Fruit fly (Drosophila melanogaster) whole organism, adult: ENCODE data around the gene CG12310.

ENCODE experiments used
- CG11617 ChIP-seq: fragments of 200-800 bp; sonication (Bioruptor generic); optimal IDR thresholded peaks from 2 replicates; lab custom pipeline; 2017; ENCODE audit warnings: mild to moderate bottlenecking, missing biosample characterization, missing genetic modification reagents, missing genetic modification characterization
- CG12768 ChIP-seq: fragments of 200-800 bp; sonication (Bioruptor generic); optimal IDR thresholded peaks from 2 replicates; lab custom pipeline; 2017; ENCODE audit warnings: missing biosample characterization, missing genetic modification characterization, mild to moderate bottlenecking, moderate library complexity, missing genetic modification reagents
- CG14711 ChIP-seq: fragments of 200-800 bp; sonication (Bioruptor generic); optimal IDR thresholded peaks from 2 replicates; lab custom pipeline; 2018; ENCODE audit warnings: missing biosample characterization, mild to moderate bottlenecking, missing genetic modification characterization, moderate library complexity
- CG1620 ChIP-seq: fragments of 200-800 bp; sonication (Bioruptor generic); optimal IDR thresholded peaks from 2 replicates; lab custom pipeline; 2016; ENCODE audit warnings: missing biosample characterization, missing genetic modification characterization
- CG33017 ChIP-seq: fragments of 200-800 bp; sonication (Bioruptor generic); optimal IDR thresholded peaks from 2 replicates; lab custom pipeline; 2018; ENCODE audit warnings: missing biosample characterization, mild to moderate bottlenecking, missing genetic modification characterization, moderate library complexity
- CG5204 ChIP-seq: fragments of 200-800 bp; sonication (Bioruptor generic); optimal IDR thresholded peaks from 2 replicates; lab custom pipeline; 2016; ENCODE audit warnings: missing biosample characterization, missing genetic modification characterization
- CG7045 ChIP-seq: fragments of 200-800 bp; sonication (Bioruptor generic); optimal IDR thresholded peaks from 2 replicates; lab custom pipeline; 2017; ENCODE audit warnings: missing biosample characterization, mild to moderate bottlenecking, missing genetic modification characterization
- CG7101 ChIP-seq: fragments of 200-800 bp; sonication (Bioruptor generic); optimal IDR thresholded peaks from 2 replicates; lab custom pipeline; 2018; ENCODE audit warnings: missing biosample characterization, mild to moderate bottlenecking, missing genetic modification characterization, moderate library complexity
- Clk ChIP-seq: fragments of 200-800 bp; sonication (Bioruptor generic); optimal IDR thresholded peaks from 2 replicates; lab custom pipeline; 2017; ENCODE audit warnings: missing biosample characterization, missing genetic modification characterization
- Crg-1 ChIP-seq: fragments of 200-800 bp; sonication (Bioruptor generic); optimal IDR thresholded peaks from 2 replicates; lab custom pipeline; 2016; ENCODE audit warnings: missing biosample characterization, missing genetic modification characterization
- Hr96 ChIP-seq: fragments of 200-800 bp; sonication (Bioruptor generic); optimal IDR thresholded peaks from 2 replicates; lab custom pipeline; 2016; ENCODE audit warnings: missing biosample characterization, missing genetic modification characterization
- Mnt ChIP-seq: fragments of 200-800 bp; sonication (Bioruptor generic); optimal IDR thresholded peaks from 2 replicates; lab custom pipeline; 2016; ENCODE audit warnings: missing biosample characterization, mild to moderate bottlenecking, missing genetic modification characterization
- bab1 ChIP-seq: fragments of 200-800 bp; sonication (Bioruptor generic); optimal IDR thresholded peaks from 3 replicates; lab custom pipeline; 2019; ENCODE audit warnings: missing biosample characterization, mild to moderate bottlenecking, missing genetic modification characterization, moderate library complexity
- cic ChIP-seq: fragments of 200-800 bp; sonication (Bioruptor generic); optimal IDR thresholded peaks from 2 replicates; lab custom pipeline; 2017; ENCODE audit warnings: missing biosample characterization, mild to moderate bottlenecking, missing genetic modification characterization, moderate library complexity
- cnc ChIP-seq, 2 experiments: fragments of >200 bp; optimal IDR thresholded peaks; 2 replicates each; lab custom pipeline; 2017
- kay ChIP-seq: fragments of 200-800 bp; sonication (Bioruptor generic); peaks from one replicate; lab custom pipeline; 2016; ENCODE audit warnings: missing biosample characterization, missing genetic modification characterization, borderline replicate concordance
- ovo ChIP-seq: fragments of 200-800 bp; sonication (Bioruptor generic); optimal IDR thresholded peaks from 2 replicates; lab custom pipeline; 2016; ENCODE audit warnings: missing biosample characterization, missing genetic modification characterization
- pad ChIP-seq: fragments of 200-800 bp; sonication (Bioruptor generic); optimal IDR thresholded peaks from 3 replicates; lab custom pipeline; 2017; ENCODE audit warnings: missing biosample characterization, missing genetic modification characterization, mild to moderate bottlenecking, moderate library complexity, missing genetic modification reagents
- tj ChIP-seq: fragments of 200-800 bp; sonication (Bioruptor generic); optimal IDR thresholded peaks from 3 replicates; lab custom pipeline; 2017; ENCODE audit warnings: missing biosample characterization, mild to moderate bottlenecking, missing genetic modification characterization, moderate library complexity
- toe ChIP-seq: fragments of 200-800 bp; sonication (Bioruptor generic); optimal IDR thresholded peaks from 2 replicates; lab custom pipeline; 2016; ENCODE audit warnings: missing biosample characterization, missing genetic modification characterization

The CG12310 gene

DNA sequence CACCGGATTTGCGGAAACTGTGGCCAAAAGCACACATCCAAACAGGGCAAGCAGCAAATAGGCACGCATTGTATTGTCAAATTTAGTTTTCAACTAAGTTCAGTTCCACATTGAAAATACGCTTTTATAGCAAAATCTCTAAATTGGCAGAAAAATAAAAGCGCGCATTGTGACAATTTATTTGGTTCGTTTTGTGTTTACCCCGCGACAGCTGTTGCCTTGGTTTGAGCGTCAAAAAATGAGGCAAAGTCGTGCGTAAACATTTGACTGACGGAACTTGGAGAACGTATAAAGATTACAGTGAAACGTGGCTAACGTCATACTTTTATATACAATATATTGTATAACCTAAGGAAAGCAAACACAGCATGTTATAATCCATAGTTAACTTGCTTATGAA lies 3.4 kb upstream of the CG12310 start, which contains the start of gene CG18649:
TSS of gene CG18649 (minus strand) at position 101 of the 400 bp plus-strand sequence.
- TF ChIP-seq CG14711 (tag; lab: Kevin White, UChicago) (no peak), CG12768 (GFP tag; lab: Kevin White, UChicago) (no peak), toe (GFP tag; lab: Kevin White, UChicago) (no peak), Clk (GFP tag; lab: Kevin White, UChicago) (no peak), CG1620 (no peak), tj (GFP tag; lab: Kevin White, UChicago) (no peak), Crg-1 (GFP tag; lab: Kevin White, UChicago) (no peak), bab1 (GFP tag; lab: Kevin White, UChicago) (no peak), Mnt (GFP tag; lab: Kevin White, UChicago) (no peak), CG11617 (GFP tag; lab: Kevin White, UChicago) (no peak), ovo (GFP tag; lab: Kevin White, UChicago) (no peak), CG7045 (GFP tag; lab: Kevin White, UChicago) (no peak), Hr96 (GFP tag; lab: Kevin White, UChicago) (no peak), kay (GFP tag; lab: Kevin White, UChicago) (no peak), CG5204 (no peak)

- TF ChIP-seq toe (GFP tag; lab: Kevin White, UChicago) (no peak), cic (GFP tag; lab: Kevin White, UChicago) (no peak), ovo (GFP tag; lab: Kevin White, UChicago) (no peak), CG5204 (no peak), CG33017 (no peak), pad (no peak), CG12768 (GFP tag; lab: Kevin White, UChicago) (no peak)
These were observed 2.6 kb upstream of the CG12310 start, which contains the start of gene CG43680 for dm6 chr3L:15053251-15053650. Gene CG43680 (minus strand): TSS chr3L:15053351.

DNA sequence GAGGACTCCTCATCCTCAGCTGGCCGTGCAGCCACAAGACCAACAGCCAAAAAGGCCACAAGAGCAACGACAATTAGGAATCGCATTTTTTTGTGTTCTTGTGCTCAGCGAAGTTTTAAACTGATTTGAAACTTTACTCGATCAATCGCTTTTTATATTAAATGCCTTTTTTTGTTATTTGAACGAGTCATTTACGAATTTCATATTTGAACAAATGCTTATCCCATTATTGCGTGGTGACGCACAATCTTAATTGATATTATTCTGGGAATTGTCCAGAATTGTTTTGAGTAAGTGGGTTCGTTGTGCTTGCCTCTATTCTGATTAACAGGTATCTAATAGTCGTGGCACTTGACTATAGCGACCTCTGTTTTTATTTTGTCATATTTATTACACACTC lies 1.8 kb upstream of the CG12310 start, which contains the start of gene CG13461:
TSS of gene CG13461 (minus strand) at position 101 of the 400 bp plus-strand sequence.
- TF ChIP-seq CG12768 (GFP tag; lab: Kevin White, UChicago) (no peak), Mnt (GFP tag; lab: Kevin White, UChicago) (no peak), CG11617 (GFP tag; lab: Kevin White, UChicago) (no peak), kay (GFP tag; lab: Kevin White, UChicago) (no peak), ovo (GFP tag; lab: Kevin White, UChicago) (no peak), bab1 (GFP tag; lab: Kevin White, UChicago) (no peak), Hr96 (GFP tag; lab: Kevin White, UChicago) (no peak), toe (GFP tag; lab: Kevin White, UChicago) (no peak), CG5204 (no peak), Clk (GFP tag; lab: Kevin White, UChicago) (no peak), CG33017 (no peak), CG7045 (GFP tag; lab: Kevin White, UChicago) (no peak), cnc (optimal IDR thresholded peaks at IDR 0.05; lab: Kevin White, UChicago) (no peak), tj (GFP tag; lab: Kevin White, UChicago) (no peak), CG14711 (tag; lab: Kevin White, UChicago) (no peak), pad (no peak)

DNA sequence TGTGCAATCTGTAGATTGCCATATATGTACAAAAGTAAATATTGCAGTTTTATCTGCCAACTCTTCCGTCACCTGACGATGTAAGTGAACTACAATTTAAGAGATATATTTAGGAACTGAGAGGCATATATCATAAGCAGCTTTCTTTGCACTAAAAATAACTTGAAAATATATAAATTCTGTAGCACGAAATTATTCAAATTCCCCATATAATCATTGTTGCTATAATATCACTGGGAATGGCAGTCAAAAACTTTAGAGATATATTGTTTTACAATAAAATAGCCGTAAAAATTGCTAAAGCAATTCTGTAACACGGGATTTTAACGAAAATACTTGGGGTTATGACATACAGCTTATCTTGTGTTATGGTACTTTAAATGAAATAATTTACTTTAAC lies 719 bp upstream of the CG12310 start, which contains the start of gene CG43679:
TSS of gene CG43679 (minus strand) at position 101 of the 400 bp plus-strand sequence.
- TF ChIP-seq Crg-1 (GFP tag; lab: Kevin White, UChicago), result no peak
- no peak for TF ChIP-seq tj (GFP tag; lab: Kevin White, UChicago)
- no peak for TF ChIP-seq cnc (optimal IDR thresholded peaks at IDR 0.05; lab: Kevin White, UChicago)
- no peak for TF ChIP-seq CG14711 (tag; lab: Kevin White, UChicago)
- TF ChIP-seq ovo (GFP tag; lab: Kevin White, UChicago), result no peak
- TF ChIP-seq CG11617 (GFP tag; lab: Kevin White, UChicago), result no peak
- no peak for TF ChIP-seq Hr96 (GFP tag; lab: Kevin White, UChicago)
- TF ChIP-seq pad, result no peak
- TF ChIP-seq Mnt (GFP tag; lab: Kevin White, UChicago), result no peak
- TF ChIP-seq CG7045 (GFP tag; lab: Kevin White, UChicago), result no peak
- no peak for TF ChIP-seq kay (GFP tag; lab: Kevin White, UChicago)

dm6 chr3L:15050109-15050508 lies 497 bp downstream of the CG12310 start, which contains the start of gene CG18581:
Gene CG18581 (minus strand): TSS chr3L:15050209.
- TF ChIP-seq toe (GFP tag; lab: Kevin White, UChicago) (no peak), CG5204 (no peak), bab1 (GFP tag; lab: Kevin White, UChicago) (no peak)

DNA sequence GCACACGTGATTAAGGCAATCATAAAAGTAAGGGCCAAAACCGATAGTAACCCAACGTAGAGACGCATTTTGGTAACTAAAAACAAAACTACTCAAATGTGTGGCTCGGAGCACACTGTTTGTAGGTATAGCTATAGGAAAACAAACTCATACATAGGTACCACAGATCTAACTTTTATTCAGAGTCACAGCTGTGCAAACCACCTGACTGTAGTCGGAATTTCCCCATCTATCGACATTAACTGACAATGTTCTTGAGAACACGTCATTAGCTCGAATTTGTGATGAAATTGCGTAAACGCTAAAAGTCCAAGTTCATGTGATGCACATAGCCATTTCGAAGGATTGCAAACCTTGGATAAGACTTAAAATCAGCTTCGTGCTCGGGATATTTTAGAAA lies 1.2 kb downstream of the CG12310 start, which contains the start of gene CG43678:
TSS of gene CG43678 (minus strand) at position 101 of the 400 bp plus-strand sequence.
- TF ChIP-seq CG11617 (GFP tag; lab: Kevin White, UChicago), result no peak
- TF ChIP-seq CG14711 (tag; lab: Kevin White, UChicago), result no peak
- no peak for TF ChIP-seq toe (GFP tag; lab: Kevin White, UChicago)
- TF ChIP-seq CG12768 (GFP tag; lab: Kevin White, UChicago), result no peak
- no peak for TF ChIP-seq cnc (optimal IDR thresholded peaks at IDR 0.05; lab: Kevin White, UChicago)
- TF ChIP-seq tj (GFP tag; lab: Kevin White, UChicago), result no peak
- TF ChIP-seq CG1620, result no peak
- no peak for TF ChIP-seq bab1 (GFP tag; lab: Kevin White, UChicago)
- TF ChIP-seq CG5204, result no peak
- TF ChIP-seq Clk (GFP tag; lab: Kevin White, UChicago), result no peak
- no peak for TF ChIP-seq kay (GFP tag; lab: Kevin White, UChicago)

dm6 chr3L:15048091-15048490 lies 2.5 kb downstream of the CG12310 start:
- TF ChIP-seq CG7045 (GFP tag; lab: Kevin White, UChicago) (no peak), pad (no peak), CG1620 (no peak), cic (GFP tag; lab: Kevin White, UChicago) (no peak), CG33017 (no peak), kay (GFP tag; lab: Kevin White, UChicago) (no peak), CG7101 (tag; lab: Kevin White, UChicago) (no peak), Hr96 (GFP tag; lab: Kevin White, UChicago) (no peak), Mnt (GFP tag; lab: Kevin White, UChicago) (no peak)
